Fruit fly (Drosophila melanogaster): ENCODE results near the gene CG7290.

Gene CG7290

dm6 chr3L:20197213-20197612 lies 8.6 kb downstream of the CG7290 start:
- TF ChIP-seq pan (optimal IDR thresholded peaks at IDR 0.05) (no peak), psq (optimal IDR thresholded peaks at IDR 0.05) (no peak), usp (GFP tag; optimal IDR thresholded peaks at IDR 0.05) (no peak), Dll (optimal IDR thresholded peaks at IDR 0.05) (no peak), EcR (GFP tag; optimal IDR thresholded peaks at IDR 0.05) (no peak), CG8478 (optimal IDR thresholded peaks at IDR 0.05) (no peak)

dm6 chr3L:20196321-20196720 lies 9.5 kb downstream of the CG7290 start:
- TF ChIP-seq EcR (GFP tag; optimal IDR thresholded peaks at IDR 0.05) (no peak), CG8478 (optimal IDR thresholded peaks at IDR 0.05) (no peak), Dll (optimal IDR thresholded peaks at IDR 0.05) (no peak), psq (optimal IDR thresholded peaks at IDR 0.05) (no peak), pan (optimal IDR thresholded peaks at IDR 0.05) (no peak), usp (GFP tag; optimal IDR thresholded peaks at IDR 0.05) (no peak)

dm6 chr3L:20195875-20196274 lies 10.0 kb downstream of the CG7290 start:
- TF ChIP-seq pan (optimal IDR thresholded peaks at IDR 0.05) (no peak), usp (GFP tag; optimal IDR thresholded peaks at IDR 0.05) (no peak)

- TF ChIP-seq psq (optimal IDR thresholded peaks at IDR 0.05) (no peak), pan (optimal IDR thresholded peaks at IDR 0.05) (no peak), Dll (optimal IDR thresholded peaks at IDR 0.05) (no peak), usp (GFP tag; optimal IDR thresholded peaks at IDR 0.05) (no peak), EcR (GFP tag; optimal IDR thresholded peaks at IDR 0.05) (no peak), CG8478 (optimal IDR thresholded peaks at IDR 0.05) (no peak)
Observed at dm6 chr3L:20194731-20195130, 11.1 kb downstream of the CG7290 start.

dm6 chr3L:20193748-20194058 lies 12.1 kb downstream of the CG7290 start:
- TF ChIP-seq EcR (GFP tag; optimal IDR thresholded peaks at IDR 0.05) (no peak), CG8478 (optimal IDR thresholded peaks at IDR 0.05) (no peak), usp (GFP tag; optimal IDR thresholded peaks at IDR 0.05) (no peak), Dll (optimal IDR thresholded peaks at IDR 0.05) (no peak), pan (optimal IDR thresholded peaks at IDR 0.05) (no peak), psq (optimal IDR thresholded peaks at IDR 0.05) (no peak)

dm6 chr3L:20192872-20193747 lies 12.7 kb downstream of the CG7290 start:
- TF ChIP-seq Dll (optimal IDR thresholded peaks at IDR 0.05) (no peak), CG8478 (optimal IDR thresholded peaks at IDR 0.05) (no peak), pan (optimal IDR thresholded peaks at IDR 0.05) (no peak), usp (GFP tag; optimal IDR thresholded peaks at IDR 0.05) (no peak), psq (optimal IDR thresholded peaks at IDR 0.05) (no peak), EcR (GFP tag; optimal IDR thresholded peaks at IDR 0.05) (no peak)

- TF ChIP-seq psq (optimal IDR thresholded peaks at IDR 0.05) (no peak), Dll (optimal IDR thresholded peaks at IDR 0.05) (no peak), EcR (GFP tag; optimal IDR thresholded peaks at IDR 0.05) (no peak), usp (GFP tag; optimal IDR thresholded peaks at IDR 0.05) (no peak), CG8478 (optimal IDR thresholded peaks at IDR 0.05) (no peak), pan (optimal IDR thresholded peaks at IDR 0.05) (no peak)
Observed at dm6 chr3L:20191848-20192247, 14.0 kb downstream of the CG7290 start.

dm6 chr3L:20187885-20188570 lies 17.8 kb downstream of the CG7290 start, which contains the start of gene Ssk:
Gene Ssk (plus strand): TSS chr3L:20188522.
- no peak for TF ChIP-seq pan (optimal IDR thresholded peaks at IDR 0.05)
- TF ChIP-seq usp (GFP tag; optimal IDR thresholded peaks at IDR 0.05): no peak
- no peak for TF ChIP-seq Dll (optimal IDR thresholded peaks at IDR 0.05)
- no peak for TF ChIP-seq psq (optimal IDR thresholded peaks at IDR 0.05)
- no peak for TF ChIP-seq EcR (GFP tag; optimal IDR thresholded peaks at IDR 0.05)
- no peak for TF ChIP-seq CG8478 (optimal IDR thresholded peaks at IDR 0.05)

- TF ChIP-seq usp (GFP tag; optimal IDR thresholded peaks at IDR 0.05): no peak
- TF ChIP-seq EcR (GFP tag; optimal IDR thresholded peaks at IDR 0.05): peak in 1 of 2 experiments; percentile 24
Observed at dm6 chr3L:20186294-20187020, 19.4 kb downstream of the CG7290 start.

dm6 chr3L:20185886-20186285 lies 20.0 kb downstream of the CG7290 start:
- TF ChIP-seq psq (optimal IDR thresholded peaks at IDR 0.05) (no peak), EcR (GFP tag; optimal IDR thresholded peaks at IDR 0.05) (no peak), Dll (optimal IDR thresholded peaks at IDR 0.05) (no peak), usp (GFP tag; optimal IDR thresholded peaks at IDR 0.05) (no peak), CG8478 (optimal IDR thresholded peaks at IDR 0.05) (no peak), pan (optimal IDR thresholded peaks at IDR 0.05) (no peak)

dm6 chr3L:20185206-20185868 lies 20.5 kb downstream of the CG7290 start:
- TF ChIP-seq psq (optimal IDR thresholded peaks at IDR 0.05) (no peak), EcR (GFP tag; optimal IDR thresholded peaks at IDR 0.05) (no peak), usp (GFP tag; optimal IDR thresholded peaks at IDR 0.05) (no peak), CG8478 (optimal IDR thresholded peaks at IDR 0.05) (no peak), pan (optimal IDR thresholded peaks at IDR 0.05) (no peak), Dll (optimal IDR thresholded peaks at IDR 0.05) (no peak)

Data from whole organism.